Fruit fly (Drosophila melanogaster): ENCODE data around the gene Cdk8.

Gene Cdk8

dm6 chr3L:9864275-9865052 is 26.0 kb upstream of the Cdk8 start, which contains the start of the genes iPLA2-VIA and Ciz1 (continued):
- TF ChIP-seq Dp (GFP tag; optimal IDR thresholded peaks at IDR 0.05) (peak; percentile 20), tin (GFP tag; optimal IDR thresholded peaks at IDR 0.05) (peak; percentile 29), Deaf1 (tag; optimal IDR thresholded peaks at IDR 0.05) (no peak), Sry-β (GFP tag; optimal IDR thresholded peaks at IDR 0.05) (peak; percentile 4), CG17829 (tag; optimal IDR thresholded peaks at IDR 0.05) (peak; percentile 52), ase (GFP tag; IDR thresholded peaks at IDR 0.05) (no peak), ash1 (GFP tag; optimal IDR thresholded peaks at IDR 0.05) (no peak), slbo (GFP tag; IDR thresholded peaks at IDR 0.05) (peak; percentile 52; the same call in 1 of the 2 replicates), Lim3 (GFP tag; IDR thresholded peaks at IDR 0.05) (no peak), Mrtf (GFP tag; IDR thresholded peaks at IDR 0.05) (no peak), CG10959 (GFP tag; IDR thresholded peaks at IDR 0.05) (no peak), fru (optimal IDR thresholded peaks at IDR 0.05) (no peak), scrt (GFP tag; optimal IDR thresholded peaks at IDR 0.05) (no peak), CG43689 (GFP tag; IDR thresholded peaks at IDR 0.05) (no peak), CG17568 (GFP tag; optimal IDR thresholded peaks at IDR 0.05) (no peak), CG18599 (GFP tag; optimal IDR thresholded peaks at IDR 0.05) (no peak), sqz (GFP tag; optimal IDR thresholded peaks at IDR 0.05) (peak; percentile 84), NC2α (GFP tag; optimal IDR thresholded peaks at IDR 0.05) (no peak), sens (GFP tag) (peak; percentile 77), D (optimal IDR thresholded peaks at IDR 0.05) (no peak), D (GFP tag; optimal IDR thresholded peaks at IDR 0.05) (no peak), CG7963 (GFP tag; IDR thresholded peaks at IDR 0.05; ENCODE audit: partially characterized antibody) (peak; percentile 47; the same call in 1 of the 3 replicates), nom (GFP tag; optimal IDR thresholded peaks at IDR 0.05) (peak; percentile 16), dpn (GFP tag; optimal IDR thresholded peaks at IDR 0.05) (peak; percentile 6 to 27), Ets65A (GFP tag) (peak; percentile 94), CG6272 (GFP tag; IDR thresholded peaks at IDR 0.05) (no peak), peb (GFP tag; IDR thresholded peaks at IDR 0.05) (no peak), CG4617 (GFP tag; optimal IDR thresholded peaks at IDR 0.05; ENCODE audit: borderline replicate concordance) (peak; percentile 31), sna (GFP tag; IDR thresholded peaks at IDR 0.05; ENCODE audit: partially characterized antibody) (peak; percentile 65; the same call in 1 of the 2 replicates), hbn (GFP tag; IDR thresholded peaks at IDR 0.05; ENCODE audit: partially characterized antibody) (peak; percentile 50; the same call in 1 of the 2 replicates), CG14860 (GFP tag; IDR thresholded peaks at IDR 0.05; ENCODE audit: partially characterized antibody) (peak; percentile 64; the same call in 2 of the 3 replicates), CG6791 (GFP tag; IDR thresholded peaks at IDR 0.05; ENCODE audit: partially characterized antibody) (0 out of 3 replicates have a peak, but pooled peaks have one; percentile 57), Optix (GFP tag; IDR thresholded peaks at IDR 0.05) (no peak), CG7271 (tag; optimal IDR thresholded peaks at IDR 0.05) (no peak), Max (GFP tag; optimal IDR thresholded peaks at IDR 0.05) (peak; percentile 42), tup (GFP tag; optimal IDR thresholded peaks at IDR 0.05) (no peak), tna (GFP tag; IDR thresholded peaks at IDR 0.05; ENCODE audit: partially characterized antibody) (0 out of 2 replicates have a peak, but pooled peaks have one; percentile 30), Scr (GFP tag; IDR thresholded peaks at IDR 0.05; ENCODE audit: partially characterized antibody) (peak; percentile 89), gsb-n (tag; optimal IDR thresholded peaks at IDR 0.05) (no peak), CG12942 (GFP tag; optimal IDR thresholded peaks at IDR 0.05) (no peak), bsh (GFP tag; optimal IDR thresholded peaks at IDR 0.05) (no peak), CG11696 (GFP tag; IDR thresholded peaks at IDR 0.05) (no peak), Sin3A (optimal IDR thresholded peaks at IDR 0.05) (peak; percentile 93), CG14965 (GFP tag; optimal IDR thresholded peaks at IDR 0.05; ENCODE audit: borderline replicate concordance) (no peak), CG34224 (GFP tag; IDR thresholded peaks at IDR 0.05; ENCODE audit: partially characterized antibody) (peak; percentile 44; the same call in 2 of the 3 replicates), Doc3 (GFP tag; IDR thresholded peaks at IDR 0.05; ENCODE audit: partially characterized antibody) (peak; percentile 66), zf30C (GFP tag; optimal IDR thresholded peaks at IDR 0.05) (no peak), pita (GFP tag; optimal IDR thresholded peaks at IDR 0.05) (peak; percentile 56)

Data from whole organism, embryonic.